Fruit fly (Drosophila melanogaster): Measurements from ENCODE around the gene Deaf1.

Deaf1 gene

DNA sequence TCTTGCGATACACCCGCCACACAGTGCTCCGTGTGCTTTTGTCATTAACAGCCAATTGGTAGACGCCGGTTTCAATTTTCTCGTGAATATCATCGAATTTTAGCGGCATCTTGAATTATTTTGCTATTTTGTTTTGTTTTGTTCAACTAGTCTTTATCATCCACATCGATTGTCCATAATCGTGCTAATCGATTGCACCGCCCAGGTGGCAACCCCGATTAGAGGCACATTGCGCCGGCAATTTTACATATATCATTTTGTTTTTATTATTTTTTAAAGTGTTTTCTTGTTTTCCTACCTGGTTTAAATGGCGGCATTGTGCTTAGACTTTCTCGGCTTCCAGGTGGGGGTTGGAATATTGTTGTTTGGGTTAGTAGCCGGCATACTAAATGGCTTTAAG is 12.1 kb upstream of the Deaf1 start, which contains the start of gene CG34116 (continued):
- no peak for TF ChIP-seq kni (GFP tag; optimal IDR thresholded peaks at IDR 0.05)
- no peak for TF ChIP-seq ATbp (GFP tag; optimal IDR thresholded peaks at IDR 0.05)
- TF ChIP-seq vnd (GFP tag; IDR thresholded peaks at IDR 0.05; ENCODE audit: partially characterized antibody): peak; percentile 49; the same call in 2 of the 3 replicates
- TF ChIP-seq CG8089 (GFP tag; optimal IDR thresholded peaks at IDR 0.05): no peak
- TF ChIP-seq CG10565 (GFP tag; optimal IDR thresholded peaks at IDR 0.05): no peak
- TF ChIP-seq Dll (GFP tag; IDR thresholded peaks at IDR 0.05; ENCODE audit: partially characterized antibody): peak; percentile 71
- no peak for TF ChIP-seq pnt (GFP tag; optimal IDR thresholded peaks at IDR 0.05)
- TF ChIP-seq sens (GFP tag): no peak
- peak; percentile 30 for TF ChIP-seq phol (tag; optimal IDR thresholded peaks at IDR 0.05)
- TF ChIP-seq Deaf1 (tag; optimal IDR thresholded peaks at IDR 0.05): no peak
- no peak for TF ChIP-seq CG17359 (tag; optimal IDR thresholded peaks at IDR 0.05)
- TF ChIP-seq unc-4 (GFP tag; IDR thresholded peaks at IDR 0.05; ENCODE audit: partially characterized antibody): peak; percentile 57; the same call in 1 of the 2 replicates
- TF ChIP-seq dati (GFP tag; IDR thresholded peaks at IDR 0.05): no peak
- peak in 1 of 2 experiments; percentile 62 for TF ChIP-seq crp (GFP tag; optimal IDR thresholded peaks at IDR 0.05)
- TF ChIP-seq Nf-YB (GFP tag; optimal IDR thresholded peaks at IDR 0.05): no peak
- no peak for TF ChIP-seq Nf-YA (GFP tag; IDR thresholded peaks at IDR 0.05)
- TF ChIP-seq Xrp1 (GFP tag; IDR thresholded peaks at IDR 0.05): no peak
- no peak for TF ChIP-seq CG6813 (GFP tag; optimal IDR thresholded peaks at IDR 0.05)
- TF ChIP-seq CG34422 (GFP tag; IDR thresholded peaks at IDR 0.05): peak; percentile 21; the same call in 1 of the 3 replicates
- no peak for TF ChIP-seq CG17612 (GFP tag; IDR thresholded peaks at IDR 0.05)
- TF ChIP-seq CG16813 (GFP tag; IDR thresholded peaks at IDR 0.05; ENCODE audit: partially characterized antibody): peak; percentile 61
- 0 out of 3 replicates have a peak, but pooled peaks have one; percentile 44 for TF ChIP-seq mld (GFP tag; IDR thresholded peaks at IDR 0.05; ENCODE audit: partially characterized antibody)
- TF ChIP-seq Rx (GFP tag; IDR thresholded peaks at IDR 0.05): no peak
- TF ChIP-seq Doc3 (GFP tag; IDR thresholded peaks at IDR 0.05; ENCODE audit: partially characterized antibody): peak; percentile 54
- TF ChIP-seq bsh (GFP tag; optimal IDR thresholded peaks at IDR 0.05): no peak
- peak; percentile 36 for TF ChIP-seq CG2129 (GFP tag; IDR thresholded peaks at IDR 0.05; ENCODE audit: partially characterized antibody)
- TF ChIP-seq CG9876 (GFP tag; optimal IDR thresholded peaks at IDR 0.05): no peak
- TF ChIP-seq CG17328 (GFP tag; IDR thresholded peaks at IDR 0.05): no peak
- TF ChIP-seq Side (GFP tag; optimal IDR thresholded peaks at IDR 0.05): no peak
- TF ChIP-seq Awh (GFP tag; IDR thresholded peaks at IDR 0.05): no peak
- TF ChIP-seq Sin3A (optimal IDR thresholded peaks at IDR 0.05): peak; percentile 22
- TF ChIP-seq zen2 (GFP tag; IDR thresholded peaks at IDR 0.05; ENCODE audit: partially characterized antibody): peak; percentile 75; the same call in 2 of the 3 replicates
- peak; percentile 14 for TF ChIP-seq MESR4 (GFP tag; optimal IDR thresholded peaks at IDR 0.05)
- TF ChIP-seq CG1529 (GFP tag; optimal IDR thresholded peaks at IDR 0.05): no peak
- peak; percentile 59 for TF ChIP-seq CG34224 (GFP tag; IDR thresholded peaks at IDR 0.05; ENCODE audit: partially characterized antibody)
- no peak for TF ChIP-seq HHEX (GFP tag; optimal IDR thresholded peaks at IDR 0.05)
- TF ChIP-seq bbx (GFP tag; IDR thresholded peaks at IDR 0.05; ENCODE audit: partially characterized antibody): peak; percentile 73
- TF ChIP-seq bigmax (GFP tag; optimal IDR thresholded peaks at IDR 0.05): no peak
- no peak for TF ChIP-seq Asciz (GFP tag; optimal IDR thresholded peaks at IDR 0.05)
- TF ChIP-seq Sry-δ (GFP tag; optimal IDR thresholded peaks at IDR 0.05): peak; percentile 48
- TF ChIP-seq chn (GFP tag; optimal IDR thresholded peaks at IDR 0.05): no peak
- no peak for TF ChIP-seq Sry-β (GFP tag; optimal IDR thresholded peaks at IDR 0.05)
- TF ChIP-seq tna (GFP tag; IDR thresholded peaks at IDR 0.05; ENCODE audit: partially characterized antibody): peak; percentile 55; the same call in 1 of the 2 replicates
- peak; percentile 57; the same call in 2 of the 3 replicates for TF ChIP-seq Opbp (GFP tag; IDR thresholded peaks at IDR 0.05; ENCODE audit: partially characterized antibody)
- no peak for TF ChIP-seq CG9727 (GFP tag; optimal IDR thresholded peaks at IDR 0.05)
- TF ChIP-seq ato (GFP tag; IDR thresholded peaks at IDR 0.05; ENCODE audit: partially characterized antibody): peak; percentile 51; the same call in 1 of the 2 replicates

Data from whole organism, embryonic.